Worm (Caenorhabditis elegans) whole organism, L4/young adult: ENCODE results near the gene C36A4.4.

Experiments
- W03F9.2 ChIP-seq: fragments of 150-350 bp; optimal IDR thresholded peaks from 2 replicates; lab custom pipeline; 2014; ENCODE audit warnings: missing biosample characterization, missing genetic modification characterization
- him-1 ChIP-seq: sonication (generic microtip); optimal IDR thresholded peaks from 2 replicates; lab custom pipeline; 2016; ENCODE audit warnings: missing genotype, missing genetic modification reagents, missing genetic modification characterization, missing compliant biosample characterization

DNA sequence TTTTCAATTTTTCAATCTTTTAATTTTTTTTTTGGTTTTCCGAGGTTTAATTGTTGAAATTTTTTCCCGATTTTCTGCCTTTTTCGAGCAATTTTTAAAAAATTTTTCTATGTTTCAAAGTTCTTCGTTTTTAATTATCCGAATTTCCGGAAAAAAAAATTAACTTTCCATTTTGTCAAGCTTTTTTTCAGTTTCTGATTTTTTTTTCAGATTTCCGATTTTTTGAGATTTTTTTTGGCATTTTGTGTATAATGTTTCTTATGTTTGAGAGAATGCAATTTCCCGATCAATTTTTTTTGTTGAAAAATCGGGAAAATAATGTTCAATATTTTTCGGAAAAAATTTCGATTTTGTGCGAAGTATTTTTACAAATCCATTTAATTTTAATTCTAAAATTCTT, 36.5 kb downstream of the C36A4.4 start:
- no peak for TF ChIP-seq him-1 (tag; lab: Kevin White, UChicago)
- TF ChIP-seq W03F9.2 (tag; lab: Kevin White, UChicago): no peak
